Worm (Caenorhabditis elegans): ENCODE results near the gene E02H9.7.

ce11 chrIII:2432925-2433324 is 12.5 kb downstream of the E02H9.7 start:
- TF ChIP-seq ceh-24 (tag; optimal IDR thresholded peaks at IDR 0.05) = no peak
- TF ChIP-seq F13H6.1 (tag; optimal IDR thresholded peaks at IDR 0.05) = no peak
- TF ChIP-seq dve-1 (tag; optimal IDR thresholded peaks at IDR 0.05) = no peak
- no peak for TF ChIP-seq tbx-2 (tag; optimal IDR thresholded peaks at IDR 0.05)
- no peak for TF ChIP-seq pha-4 (tag; optimal IDR thresholded peaks at IDR 0.05)
- no peak for TF ChIP-seq pag-3 (tag; optimal IDR thresholded peaks at IDR 0.05; ENCODE audit: borderline replicate concordance)
- TF ChIP-seq ceh-19 (GFP tag; optimal IDR thresholded peaks at IDR 0.05) = no peak
- no peak for TF ChIP-seq madf-2 (tag; optimal IDR thresholded peaks at IDR 0.05)
